1 fruit fly cellular context compared by ENCODE assay signal in the genomic region with DNA sequence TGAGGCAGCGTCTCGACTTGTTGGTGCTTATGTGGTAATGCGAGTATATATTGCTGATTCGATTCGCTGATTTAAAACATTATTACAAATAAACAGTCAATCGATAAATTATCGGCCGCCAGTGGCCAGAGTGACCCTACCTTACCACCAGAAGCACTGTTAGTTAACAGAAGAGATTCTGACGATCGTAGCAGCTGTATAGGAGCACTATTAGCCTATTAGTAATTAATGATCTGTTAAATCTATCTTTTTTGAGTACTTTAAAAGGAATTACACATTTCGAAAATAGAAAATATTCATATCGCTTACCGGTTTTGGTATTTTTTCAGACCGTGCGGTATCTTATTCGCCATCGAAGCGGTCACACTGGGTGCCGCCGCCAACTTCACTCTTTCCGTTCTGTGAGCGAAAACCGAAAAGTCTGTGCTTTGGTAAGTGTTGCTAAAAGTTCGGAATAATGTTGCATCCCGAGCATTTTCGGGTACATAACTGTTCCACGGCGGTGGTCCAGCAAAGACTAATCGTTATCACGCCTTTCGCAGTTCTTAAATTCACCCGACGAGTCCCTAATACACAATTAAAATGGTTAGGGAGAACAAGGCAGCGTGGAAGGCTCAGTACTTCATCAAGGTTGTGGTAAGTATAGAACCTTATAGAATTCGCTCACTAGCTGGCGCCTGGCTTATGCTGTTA.
TF ChIP-seq lines count a peak whose summit lies in the region.

A gene (minus strand): TSS at position 51 of the 693 bp plus-strand sequence.
A gene (plus strand): TSS at position 162 of the 693 bp plus-strand sequence.

TF ChIP-seq in whole organism, embryonic, 481 proteins besides CTCF, POLR2A, EP300 and RAD21 (continued from another document and continues in another):
- TF ChIP-seq Xrp1 (GFP tag; IDR thresholded peaks at IDR 0.05; lab: Robert Waterston, UW) (no peak; the same call in 1 of the 2 replicates), CG1602 (GFP tag; optimal IDR thresholded peaks at IDR 0.05; lab: Kevin White, UChicago) (peak; percentile 67), CG32772 (GFP tag; IDR thresholded peaks at IDR 0.05; lab: Robert Waterston, UW) (peak; percentile 75; the same call in 1 of the 2 replicates), ara (GFP tag; IDR thresholded peaks at IDR 0.05; lab: Robert Waterston, UW) (peak; percentile 76), Doc3 (GFP tag; IDR thresholded peaks at IDR 0.05; lab: Robert Waterston, UW; ENCODE audit: partially characterized antibody) (0 out of 3 replicates have a peak, but pooled peaks have one; percentile 22), trh (GFP tag; optimal IDR thresholded peaks at IDR 0.05; lab: Kevin White, UChicago) (peak; percentile 78), CG9437 (GFP tag; optimal IDR thresholded peaks at IDR 0.05; lab: Kevin White, UChicago) (peak; percentile 85), p53 (GFP tag; optimal IDR thresholded peaks at IDR 0.05; lab: Kevin White, UChicago) (peak; percentile 89), Dek (tag; optimal IDR thresholded peaks at IDR 0.05; lab: Kevin White, UChicago) (peak; percentile 72), CG14710 (tag; optimal IDR thresholded peaks at IDR 0.05; lab: Kevin White, UChicago) (peak; percentile 95), Sox100B (GFP tag; optimal IDR thresholded peaks at IDR 0.05; lab: Kevin White, UChicago) (peak; percentile 94), Fer2 (tag; optimal IDR thresholded peaks at IDR 0.05; lab: Kevin White, UChicago) (peak; percentile 83), en (GFP tag; optimal IDR thresholded peaks at IDR 0.05; lab: Kevin White, UChicago) (peak; percentile 86), Hr78 (GFP tag; optimal IDR thresholded peaks at IDR 0.05; lab: Kevin White, UChicago) (peak in 1 of 2 experiments; percentile 49), lbe (GFP tag; optimal IDR thresholded peaks at IDR 0.05; lab: Kevin White, UChicago) (peak; percentile 69), CG17912 (GFP tag; optimal IDR thresholded peaks at IDR 0.05; lab: Kevin White, UChicago) (peak; percentile 97), stwl (tag; optimal IDR thresholded peaks at IDR 0.05; lab: Kevin White, UChicago) (peak; percentile 88), Atf6 (GFP tag; IDR thresholded peaks at IDR 0.05; lab: Robert Waterston, UW) (peak; percentile 84), stc (GFP tag; IDR thresholded peaks at IDR 0.05; lab: Robert Waterston, UW) (peak; percentile 75), CG7372 (GFP tag; IDR thresholded peaks at IDR 0.05; lab: Robert Waterston, UW) (peak; percentile 79), CG10565 (GFP tag; optimal IDR thresholded peaks at IDR 0.05; lab: Kevin White, UChicago) (peak; percentile 89), CG11504 (tag; optimal IDR thresholded peaks at IDR 0.05; lab: Kevin White, UChicago) (peak; percentile 83), fd102C (GFP tag; optimal IDR thresholded peaks at IDR 0.05; lab: Kevin White, UChicago) (peak; percentile 57), pnt (GFP tag; optimal IDR thresholded peaks at IDR 0.05; lab: Kevin White, UChicago) (peak; percentile 56), CG6254 (GFP tag; optimal IDR thresholded peaks at IDR 0.05; lab: Kevin White, UChicago) (peak; percentile 80), CG3726 (GFP tag; IDR thresholded peaks at IDR 0.05; lab: Robert Waterston, UW) (0 out of 3 replicates have a peak, but pooled peaks have one; percentile 63), CG11456 (GFP tag; IDR thresholded peaks at IDR 0.05; lab: Robert Waterston, UW) (peak; percentile 94), Asciz (GFP tag; optimal IDR thresholded peaks at IDR 0.05; lab: Kevin White, UChicago) (peak; percentile 92), CG17328 (GFP tag; IDR thresholded peaks at IDR 0.05; lab: Robert Waterston, UW) (peak; percentile 91), unpg (GFP tag; optimal IDR thresholded peaks at IDR 0.05; lab: Kevin White, UChicago) (peak; percentile 86), hkb (optimal IDR thresholded peaks at IDR 0.05; lab: Kevin White, UChicago) (peak; percentile 51), hkb (GFP tag; IDR thresholded peaks at IDR 0.05; lab: Robert Waterston, UW) (peak; percentile 88), esg (GFP tag; conservative IDR thresholded peaks at IDR 0.05; lab: Robert Waterston, UW) (peak; percentile 50), CG7745 (tag; optimal IDR thresholded peaks at IDR 0.05; lab: Kevin White, UChicago) (peak; percentile 59), crp (GFP tag; optimal IDR thresholded peaks at IDR 0.05; lab: Kevin White, UChicago) (peak in 1 of 2 experiments; percentile 65), CG1024 (GFP tag; IDR thresholded peaks at IDR 0.05; lab: Robert Waterston, UW) (peak; percentile 86), ap (GFP tag; IDR thresholded peaks at IDR 0.05; lab: Robert Waterston, UW) (peak; percentile 87), CG12219 (GFP tag; optimal IDR thresholded peaks at IDR 0.05; lab: Kevin White, UChicago) (peak; percentile 90), Usf (GFP tag; optimal IDR thresholded peaks at IDR 0.05; lab: Kevin White, UChicago) (peak; percentile 84), Deaf1 (tag; optimal IDR thresholded peaks at IDR 0.05; lab: Kevin White, UChicago) (peak; percentile 61), BtbVII (GFP tag; optimal IDR thresholded peaks at IDR 0.05; lab: Kevin White, UChicago) (peak; percentile 96), CG11560 (tag; IDR thresholded peaks at IDR 0.05; lab: Robert Waterston, UW) (peak; percentile 72; the same call in 1 of the 3 replicates), CG6689 (GFP tag; IDR thresholded peaks at IDR 0.05; lab: Robert Waterston, UW) (peak; percentile 72), Hr51 (GFP tag; optimal IDR thresholded peaks at IDR 0.05; lab: Kevin White, UChicago) (peak; percentile 84 to 94), Lhr (GFP tag; optimal IDR thresholded peaks at IDR 0.05; lab: Kevin White, UChicago) (peak; percentile 95), CG13424 (tag; optimal IDR thresholded peaks at IDR 0.05; lab: Kevin White, UChicago) (peak; percentile 80), cg (GFP tag; optimal IDR thresholded peaks at IDR 0.05; lab: Kevin White, UChicago) (no peak), CG43689 (GFP tag; IDR thresholded peaks at IDR 0.05; lab: Robert Waterston, UW) (peak; percentile 76), CG16815 (GFP tag; optimal IDR thresholded peaks at IDR 0.05; lab: Kevin White, UChicago) (peak; percentile 68), CG10274 (GFP tag; optimal IDR thresholded peaks at IDR 0.05; lab: Kevin White, UChicago) (peak; percentile 87), lab (GFP tag; optimal IDR thresholded peaks at IDR 0.05; lab: Kevin White, UChicago) (peak; percentile 97), CG8359 (GFP tag; optimal IDR thresholded peaks at IDR 0.05; lab: Kevin White, UChicago; ENCODE audit: borderline replicate concordance) (peak; percentile 91), fd64A (GFP tag; optimal IDR thresholded peaks at IDR 0.05; lab: Kevin White, UChicago) (peak; percentile 92), CG12391 (tag; optimal IDR thresholded peaks at IDR 0.05; lab: Kevin White, UChicago) (peak; percentile 90), Eip74EF (GFP tag; optimal IDR thresholded peaks at IDR 0.05; lab: Kevin White, UChicago) (peak in 1 of 2 experiments; percentile 78), CG2875 (GFP tag; optimal IDR thresholded peaks at IDR 0.05; lab: Kevin White, UChicago) (peak; percentile 93), klu (GFP tag; IDR thresholded peaks at IDR 0.05; lab: Robert Waterston, UW) (peak; percentile 52; the same call in 1 of the 2 replicates), Taf1 (GFP tag; IDR thresholded peaks at IDR 0.05; lab: Robert Waterston, UW) (peak; percentile 42; the same call in 1 of the 2 replicates), CG6765 (GFP tag; optimal IDR thresholded peaks at IDR 0.05; lab: Kevin White, UChicago) (peak; percentile 97), bab2 (GFP tag; optimal IDR thresholded peaks at IDR 0.05; lab: Kevin White, UChicago) (peak; percentile 83), sug (tag; optimal IDR thresholded peaks at IDR 0.05; lab: Kevin White, UChicago) (peak; percentile 91), CG4404 (GFP tag; IDR thresholded peaks at IDR 0.05; lab: Robert Waterston, UW) (0 out of 2 replicates have a peak, but pooled peaks have one; percentile 26), Fer3 (tag; optimal IDR thresholded peaks at IDR 0.05; lab: Kevin White, UChicago) (peak; percentile 93), dimm (GFP tag; IDR thresholded peaks at IDR 0.05; lab: Robert Waterston, UW) (0 out of 2 replicates have a peak, but pooled peaks have one; percentile 23), pros (GFP tag; optimal IDR thresholded peaks at IDR 0.05; lab: Kevin White, UChicago) (peak; percentile 25), CG4707 (GFP tag; optimal IDR thresholded peaks at IDR 0.05; lab: Kevin White, UChicago) (peak; percentile 92), Ets65A (GFP tag; lab: Kevin White, UChicago) (peak; percentile 99), dmrt99B (tag; optimal IDR thresholded peaks at IDR 0.05; lab: Kevin White, UChicago) (peak; percentile 81), H2.0 (GFP tag; IDR thresholded peaks at IDR 0.05; lab: Robert Waterston, UW) (peak; percentile 84), gfzf (GFP tag; optimal IDR thresholded peaks at IDR 0.05; lab: Kevin White, UChicago) (peak; percentile 91), CG18764 (GFP tag; optimal IDR thresholded peaks at IDR 0.05; lab: Kevin White, UChicago) (peak; percentile 86), CG1233 (GFP tag; optimal IDR thresholded peaks at IDR 0.05; lab: Kevin White, UChicago) (peak; percentile 96), so (GFP tag; IDR thresholded peaks at IDR 0.05; lab: Robert Waterston, UW) (peak; percentile 83), CG30020 (tag; optimal IDR thresholded peaks at IDR 0.05; lab: Kevin White, UChicago) (peak; percentile 85), CG5180 (GFP tag; optimal IDR thresholded peaks at IDR 0.05; lab: Kevin White, UChicago) (peak; percentile 77), al (GFP tag; IDR thresholded peaks at IDR 0.05; lab: Robert Waterston, UW) (peak; percentile 57), caup (GFP tag; optimal IDR thresholded peaks at IDR 0.05; lab: Kevin White, UChicago; ENCODE audit: severe bottlenecking) (peak; percentile 98), PHDP (tag; optimal IDR thresholded peaks at IDR 0.05; lab: Kevin White, UChicago) (peak; percentile 89), CG3995 (GFP tag; optimal IDR thresholded peaks at IDR 0.05; lab: Kevin White, UChicago) (peak; percentile 81), CG32532 (GFP tag; IDR thresholded peaks at IDR 0.05; lab: Robert Waterston, UW) (peak; percentile 90), Xbp1 (GFP tag; optimal IDR thresholded peaks at IDR 0.05; lab: Kevin White, UChicago) (peak; percentile 89), prd (optimal IDR thresholded peaks at IDR 0.05; lab: Kevin White, UChicago) (no peak), prd (GFP tag; IDR thresholded peaks at IDR 0.05; lab: Robert Waterston, UW) (peak; percentile 55; the same call in 2 of the 3 replicates), aop (GFP tag; IDR thresholded peaks at IDR 0.05; lab: Robert Waterston, UW) (no peak), CG6854 (GFP tag; optimal IDR thresholded peaks at IDR 0.05; lab: Kevin White, UChicago) (peak; percentile 88), pho (GFP tag; optimal IDR thresholded peaks at IDR 0.05; lab: Kevin White, UChicago) (peak; percentile 91), CG1647 (GFP tag; optimal IDR thresholded peaks at IDR 0.05; lab: Kevin White, UChicago) (peak; percentile 85), CG12299 (tag; optimal IDR thresholded peaks at IDR 0.05; lab: Kevin White, UChicago) (peak; percentile 82), Poxn (GFP tag; IDR thresholded peaks at IDR 0.05; lab: Robert Waterston, UW) (peak; percentile 50; the same call in 1 of the 2 replicates), dmrt11E (tag; optimal IDR thresholded peaks at IDR 0.05; lab: Kevin White, UChicago) (peak; percentile 84), Hsf (GFP tag; optimal IDR thresholded peaks at IDR 0.05; lab: Kevin White, UChicago) (peak; percentile 92), CG34224 (GFP tag; IDR thresholded peaks at IDR 0.05; lab: Robert Waterston, UW; ENCODE audit: partially characterized antibody) (no peak), Mrtf (GFP tag; IDR thresholded peaks at IDR 0.05; lab: Robert Waterston, UW) (peak; percentile 64; the same call in 1 of the 3 replicates), CG14050 (GFP tag; IDR thresholded peaks at IDR 0.05; lab: Robert Waterston, UW) (peak; percentile 79), CG15073 (GFP tag; optimal IDR thresholded peaks at IDR 0.05; lab: Kevin White, UChicago) (no peak), Gug (GFP tag; IDR thresholded peaks at IDR 0.05; lab: Robert Waterston, UW) (peak; percentile 65), CG6683 (GFP tag; optimal IDR thresholded peaks at IDR 0.05; lab: Kevin White, UChicago) (peak; percentile 89), Adf1 (GFP tag; IDR thresholded peaks at IDR 0.05; lab: Robert Waterston, UW) (peak; percentile 53), CG8388 (GFP tag; optimal IDR thresholded peaks at IDR 0.05; lab: Kevin White, UChicago) (peak; percentile 87), ro (GFP tag; IDR thresholded peaks at IDR 0.05; lab: Robert Waterston, UW) (peak; percentile 11; the same call in 1 of the 2 replicates), CG7928 (GFP tag; optimal IDR thresholded peaks at IDR 0.05; lab: Kevin White, UChicago) (peak; percentile 69), CG14667 (GFP tag; IDR thresholded peaks at IDR 0.05; lab: Robert Waterston, UW) (peak; percentile 73), TFAM (GFP tag; optimal IDR thresholded peaks at IDR 0.05; lab: Kevin White, UChicago) (peak; percentile 85), sens (GFP tag; lab: Kevin White, UChicago) (peak; percentile 98), slp2 (GFP tag; optimal IDR thresholded peaks at IDR 0.05; lab: Kevin White, UChicago) (peak; percentile 90), Lpt (GFP tag; optimal IDR thresholded peaks at IDR 0.05; lab: Kevin White, UChicago) (no peak), sd (tag; optimal IDR thresholded peaks at IDR 0.05; lab: Kevin White, UChicago) (peak; percentile 57), CG7987 (GFP tag; optimal IDR thresholded peaks at IDR 0.05; lab: Kevin White, UChicago) (peak; percentile 98), Scr (GFP tag; IDR thresholded peaks at IDR 0.05; lab: Robert Waterston, UW; ENCODE audit: partially characterized antibody) (peak; percentile 64), sisA (GFP tag; IDR thresholded peaks at IDR 0.05; lab: Robert Waterston, UW) (peak; percentile 61), CG30403 (GFP tag; optimal IDR thresholded peaks at IDR 0.05; lab: Kevin White, UChicago) (peak; percentile 83), CG5245 (GFP tag; optimal IDR thresholded peaks at IDR 0.05; lab: Kevin White, UChicago) (peak; percentile 88), NfI (GFP tag; optimal IDR thresholded peaks at IDR 0.05; lab: Kevin White, UChicago) (peak; percentile 97), Blimp-1 (GFP tag; optimal IDR thresholded peaks at IDR 0.05; lab: Kevin White, UChicago) (peak; percentile 63), schlank (tag; optimal IDR thresholded peaks at IDR 0.05; lab: Kevin White, UChicago) (peak; percentile 92), CG4328 (GFP tag; optimal IDR thresholded peaks at IDR 0.05; lab: Kevin White, UChicago) (peak; percentile 92), CG30431 (GFP tag; optimal IDR thresholded peaks at IDR 0.05; lab: Kevin White, UChicago) (peak; percentile 91), Atf-2 (GFP tag; optimal IDR thresholded peaks at IDR 0.05; lab: Kevin White, UChicago) (peak; percentile 88), salm (tag; optimal IDR thresholded peaks at IDR 0.05; lab: Kevin White, UChicago) (peak; percentile 83)
